Fruit fly (Drosophila melanogaster) whole organism, embryonic: ENCODE results near the gene CG7387.

Experiments
- CG10431 ChIP-seq: fragments of 200-800 bp; sonication (Bioruptor generic); optimal IDR thresholded peaks from 3 replicates; lab custom pipeline; 2018; ENCODE audit warnings: missing biosample characterization, mild to moderate bottlenecking, missing genetic modification characterization
- CG11695 ChIP-seq: fragments of 200-800 bp; sonication (Bioruptor generic); IDR thresholded peaks from 3 replicates; pipeline ENCODE4 v1.3.6; 2022; ENCODE audit warnings: missing biosample characterization, missing genetic modification characterization
- CG12391 ChIP-seq: fragments of 200-800 bp; sonication (Bioruptor generic); optimal IDR thresholded peaks from 3 replicates; lab custom pipeline; 2018; ENCODE audit warnings: missing biosample characterization, mild to moderate bottlenecking, missing genetic modification characterization, moderate library complexity
- CG13624 ChIP-seq: fragments of 200-800 bp; sonication (Bioruptor generic); optimal IDR thresholded peaks from 2 replicates; lab custom pipeline; 2016; ENCODE audit warnings: missing biosample characterization, missing genetic modification characterization
- CG1647 ChIP-seq: fragments of 200-800 bp; sonication (Bioruptor generic); optimal IDR thresholded peaks from 3 replicates; lab custom pipeline; 2016; ENCODE audit warnings: missing biosample characterization, missing genetic modification characterization
- CG17186 ChIP-seq: fragments of 200-800 bp; sonication (Bioruptor generic); optimal IDR thresholded peaks from 3 replicates; lab custom pipeline; 2017; ENCODE audit warnings: missing biosample characterization, missing genetic modification reagents, missing genetic modification characterization
- CG1832 ChIP-seq: fragments of 200-800 bp; sonication (Bioruptor generic); optimal IDR thresholded peaks from 2 replicates; lab custom pipeline; 2017; ENCODE audit warnings: missing biosample characterization, mild to moderate bottlenecking, missing genetic modification characterization, inconsistent platforms
- CG18619 ChIP-seq: fragments of 200-800 bp; sonication (Bioruptor generic); optimal IDR thresholded peaks from 3 replicates; lab custom pipeline; 2017; ENCODE audit warnings: missing biosample characterization, mild to moderate bottlenecking, missing genetic modification characterization
- CG3163 ChIP-seq: fragments of 200-800 bp; sonication (Bioruptor generic); optimal IDR thresholded peaks from 3 replicates; lab custom pipeline; 2016; ENCODE audit warnings: missing biosample characterization, missing genetic modification characterization
- CG32532 ChIP-seq: fragments of 200-800 bp; sonication (Bioruptor generic); IDR thresholded peaks from 2 replicates; pipeline ENCODE4 v1.3.6; 2022; ENCODE audit warnings: missing biosample characterization, missing genetic modification characterization
- CG3281 ChIP-seq: fragments of 200-800 bp; sonication (Bioruptor generic); optimal IDR thresholded peaks from 3 replicates; lab custom pipeline; 2017; ENCODE audit warnings: missing biosample characterization, mild to moderate bottlenecking, missing genetic modification characterization
- CG33213 ChIP-seq: fragments of 200-800 bp; sonication (Bioruptor generic); optimal IDR thresholded peaks from 3 replicates; lab custom pipeline; 2016; ENCODE audit warnings: missing biosample characterization, missing genetic modification characterization
- CG34224 ChIP-seq: fragments of 200-800 bp; sonication (Bioruptor generic); IDR thresholded peaks from 3 replicates; pipeline ENCODE4 v1.3.6; 2022; ENCODE audit warnings: missing biosample characterization, missing genetic modification characterization; ENCODE audit not compliant: partially characterized antibody
- CG4707 ChIP-seq: fragments of 200-800 bp; sonication (Bioruptor generic); optimal IDR thresholded peaks from 2 replicates; lab custom pipeline; 2018; ENCODE audit warnings: missing biosample characterization, mild to moderate bottlenecking, missing genetic modification characterization, moderate library complexity
- CG6254 ChIP-seq: fragments of 200-800 bp; sonication (Bioruptor generic); optimal IDR thresholded peaks from 3 replicates; lab custom pipeline; 2017; ENCODE audit warnings: mild to moderate bottlenecking, missing biosample characterization, missing genetic modification reagents, missing genetic modification characterization
- CG7372 ChIP-seq: fragments of 200-800 bp; sonication (Bioruptor generic); IDR thresholded peaks from 2 replicates; pipeline ENCODE4 v1.3.6; 2022; ENCODE audit warnings: missing biosample characterization, missing genetic modification characterization
- CG8944 ChIP-seq: fragments of 200-800 bp; sonication (Bioruptor generic); optimal IDR thresholded peaks from 3 replicates; lab custom pipeline; 2016; ENCODE audit warnings: missing biosample characterization, missing genetic modification characterization
- E2f2 ChIP-seq: fragments of 200-800 bp; sonication (Bioruptor generic); IDR thresholded peaks from 2 replicates; pipeline ENCODE4 v1.3.6; 2022; ENCODE audit warnings: missing biosample characterization, missing genetic modification characterization
- Ets65A ChIP-seq: fragments of 200-800 bp; sonication (Bioruptor generic); peaks from one replicate; lab custom pipeline; 2016; ENCODE audit warnings: missing biosample characterization, missing genetic modification characterization
- Hey ChIP-seq: fragments of 200-800 bp; sonication (Bioruptor generic); optimal IDR thresholded peaks from 3 replicates; lab custom pipeline; 2018; ENCODE audit warnings: missing biosample characterization, mild to moderate bottlenecking, missing genetic modification characterization
- Hr39 ChIP-seq: fragments of >200 bp; optimal IDR thresholded peaks from 2 replicates; lab custom pipeline; 2017
- Hr51 ChIP-seq, 2 experiments: fragments of 200-800 bp; sonication (Bioruptor generic); optimal IDR thresholded peaks; 2 replicates in 1 of 2; 3 replicates in 1 of 2; lab custom pipeline; 2016 to 2018; ENCODE audit warnings: missing biosample characterization in 2 of 2, missing genetic modification characterization in 2 of 2, mild to moderate bottlenecking in 1 of 2, moderate library complexity in 1 of 2
- Lhr ChIP-seq: fragments of 200-800 bp; sonication (Bioruptor generic); optimal IDR thresholded peaks from 3 replicates; lab custom pipeline; 2017; ENCODE audit warnings: mild to moderate bottlenecking, missing biosample characterization, missing genetic modification reagents, missing genetic modification characterization
- Lpt ChIP-seq: fragments of >200 bp; optimal IDR thresholded peaks from 2 replicates; lab custom pipeline; 2018; ENCODE audit warnings: missing biosample characterization, missing genetic modification characterization
- Med ChIP-seq: fragments of 200-800 bp; sonication (Bioruptor generic); peaks from one replicate; lab custom pipeline; 2016; ENCODE audit warnings: missing biosample characterization, missing genetic modification characterization, mild to moderate bottlenecking, inconsistent platforms, moderate library complexity
- aop ChIP-seq: fragments of 200-800 bp; sonication (Bioruptor generic); IDR thresholded peaks from 2 replicates; pipeline ENCODE4 v1.3.6; 2022; ENCODE audit warnings: missing biosample characterization, missing genetic modification characterization
- ash1 ChIP-seq: fragments of 200-800 bp; sonication (Bioruptor generic); optimal IDR thresholded peaks from 2 replicates; lab custom pipeline; 2018; ENCODE audit warnings: missing biosample characterization, mild to moderate bottlenecking, missing genetic modification characterization
- chif ChIP-seq, 2 experiments: fragments of 200-800 bp; sonication (Bioruptor generic); optimal IDR thresholded peaks; 3 replicates each; lab custom pipeline; 2016; ENCODE audit warnings: missing biosample characterization in 2 of 2, missing genetic modification characterization in 2 of 2
- corto ChIP-seq: fragments of 200-800 bp; sonication (Bioruptor generic); optimal IDR thresholded peaks from 2 replicates; lab custom pipeline; 2016; ENCODE audit warnings: missing biosample characterization, mild to moderate bottlenecking, missing genetic modification characterization, moderate library complexity
- gem ChIP-seq: fragments of 200-800 bp; sonication (Bioruptor generic); optimal IDR thresholded peaks from 2 replicates; lab custom pipeline; 2019; ENCODE audit warnings: missing biosample characterization, mild to moderate bottlenecking, missing genetic modification characterization, moderate library complexity
- gfzf ChIP-seq: fragments of 200-800 bp; sonication (Bioruptor generic); optimal IDR thresholded peaks from 2 replicates; lab custom pipeline; 2016; ENCODE audit warnings: missing biosample characterization, mild to moderate bottlenecking, missing genetic modification characterization, moderate library complexity
- lbe ChIP-seq: fragments of 200-800 bp; sonication (Bioruptor generic); optimal IDR thresholded peaks from 2 replicates; lab custom pipeline; 2016; ENCODE audit warnings: missing biosample characterization, mild to moderate bottlenecking, missing genetic modification characterization
- nom ChIP-seq: fragments of 200-800 bp; sonication (Bioruptor generic); optimal IDR thresholded peaks from 2 replicates; lab custom pipeline; 2017; ENCODE audit warnings: missing biosample characterization, missing genetic modification characterization, mild to moderate bottlenecking, moderate library complexity, missing genetic modification reagents
- pita ChIP-seq: fragments of 200-800 bp; sonication (Bioruptor generic); optimal IDR thresholded peaks from 2 replicates; lab custom pipeline; 2017; ENCODE audit warnings: missing biosample characterization, mild to moderate bottlenecking, missing genetic modification characterization
- ro ChIP-seq: fragments of 200-800 bp; sonication (Bioruptor generic); IDR thresholded peaks from 2 replicates; pipeline ENCODE4 v1.3.6; 2022; ENCODE audit warnings: missing biosample characterization, missing genetic modification characterization
- stwl ChIP-seq: fragments of 200-800 bp; sonication (Bioruptor generic); optimal IDR thresholded peaks from 3 replicates; lab custom pipeline; 2018; ENCODE audit warnings: missing biosample characterization, mild to moderate bottlenecking, missing genetic modification characterization, moderate library complexity
- tna ChIP-seq: fragments of 200-800 bp; sonication (Bioruptor generic); IDR thresholded peaks from 2 replicates; pipeline ENCODE4 v1.3.6; 2022; ENCODE audit warnings: missing biosample characterization, missing genetic modification characterization; ENCODE audit not compliant: partially characterized antibody
- wdn ChIP-seq: fragments of 200-800 bp; sonication (Bioruptor generic); IDR thresholded peaks from 2 replicates; pipeline ENCODE4 v1.3.6; 2022; ENCODE audit warnings: missing biosample characterization, missing genetic modification characterization
- zen2 ChIP-seq: fragments of 200-800 bp; sonication (Bioruptor generic); IDR thresholded peaks from 3 replicates; pipeline ENCODE4 v1.3.6; 2022; ENCODE audit warnings: missing biosample characterization, missing genetic modification characterization; ENCODE audit not compliant: partially characterized antibody
- zf30C ChIP-seq: fragments of 200-800 bp; sonication (Bioruptor generic); optimal IDR thresholded peaks from 3 replicates; lab custom pipeline; 2018; ENCODE audit warnings: missing biosample characterization, mild to moderate bottlenecking, missing genetic modification characterization

The CG7387 gene

dm6 chr3L:8218883-8219282 lies 26.0 kb upstream of the CG7387 start, which contains the start of gene CG13674:
TSS of gene CG13674 (minus strand) at chr3L:8218983.
- TF ChIP-seq Hey: peak; percentile 65
- no peak for TF ChIP-seq CG7372 (GFP tag; lab: Robert Waterston, UW)
- TF ChIP-seq, all 482 proteins: peak for 1

dm6 chr3L:8214980-8215379 lies 22.1 kb upstream of the CG7387 start, which contains the start of gene CG8012:
TSS of gene CG8012 (plus strand) at chr3L:8215280.
- no peak for TF ChIP-seq Hr39 (lab: Kevin White, UChicago)
- TF ChIP-seq CG33213: no peak
- TF ChIP-seq ro (GFP tag; lab: Robert Waterston, UW): no peak
- TF ChIP-seq CG10431 (GFP tag; lab: Kevin White, UChicago): no peak
- no peak for TF ChIP-seq pita (GFP tag; lab: Kevin White, UChicago)

dm6 chr3L:8211590-8211989 lies 18.7 kb upstream of the CG7387 start, which contains the start of gene CG8006:
TSS of gene CG8006 (plus strand) at chr3L:8211890.
- peak; percentile 90 for TF ChIP-seq Ets65A (GFP tag; lab: Kevin White, UChicago)
- TF ChIP-seq Lhr (GFP tag; lab: Kevin White, UChicago): no peak

dm6 chr3L:8210596-8210995 lies 17.7 kb upstream of the CG7387 start, which contains the start of gene tut:
TSS of gene tut (minus strand) at chr3L:8210743.
- TF ChIP-seq gem (tag; lab: Kevin White, UChicago): no peak
- peak; percentile 37 for TF ChIP-seq gfzf (GFP tag; lab: Kevin White, UChicago)
- TF ChIP-seq stwl: peak; percentile 91

- TF ChIP-seq ash1 (GFP tag; lab: Kevin White, UChicago): no peak
- TF ChIP-seq CG8944: no peak
- TF ChIP-seq CG1832 (GFP tag; lab: Kevin White, UChicago): no peak
- TF ChIP-seq chif (GFP tag; optimal IDR thresholded peaks at IDR 0.05; lab: Kevin White, UChicago): no peak
- no peak for TF ChIP-seq CG17186 (GFP tag; lab: Kevin White, UChicago)
- no peak for TF ChIP-seq CG4707 (GFP tag; lab: Kevin White, UChicago)
- no peak for TF ChIP-seq CG3163 (GFP tag; lab: Kevin White, UChicago)
- TF ChIP-seq CG3281 (GFP tag; lab: Kevin White, UChicago): no peak
- TF ChIP-seq Hr51 (GFP tag; optimal IDR thresholded peaks at IDR 0.05; lab: Kevin White, UChicago): no peak
- TF ChIP-seq tna: no peak
- TF ChIP-seq nom (GFP tag; lab: Kevin White, UChicago): no peak
- TF ChIP-seq CG32532 (GFP tag; lab: Robert Waterston, UW): no peak
- no peak for TF ChIP-seq gem (tag; lab: Kevin White, UChicago)
- no peak for TF ChIP-seq wdn (GFP tag; lab: Robert Waterston, UW)
- TF ChIP-seq aop (GFP tag; lab: Robert Waterston, UW): no peak
- no peak for TF ChIP-seq corto (GFP tag; lab: Kevin White, UChicago)
Observed at dm6 chr3L:8202317-8202842, 9.5 kb upstream of the CG7387 start, which contains the start of the genes CG7366 and CG13679. TSS of gene CG7366 (minus strand) at chr3L:8202417. TSS of gene CG13679 (plus strand) at chr3L:8202792.

- TF ChIP-seq CG1647 (GFP tag; lab: Kevin White, UChicago): peak; percentile 9
- TF ChIP-seq CG18619 (GFP tag; lab: Kevin White, UChicago): peak; percentile 79
- peak; percentile 89 for TF ChIP-seq Med (GFP tag; lab: Kevin White, UChicago)
- TF ChIP-seq E2f2: peak; percentile 53; the same call in 1 of the 2 replicates
- peak; percentile 20 for TF ChIP-seq CG6254 (GFP tag; lab: Kevin White, UChicago)
- no peak for TF ChIP-seq CG11695 (GFP tag; lab: Robert Waterston, UW)
- no peak for TF ChIP-seq Lpt (GFP tag; lab: Kevin White, UChicago)
- no peak for TF ChIP-seq zf30C
- peak; percentile 94 for TF ChIP-seq Ets65A (GFP tag; lab: Kevin White, UChicago)
- TF ChIP-seq lbe (GFP tag; lab: Kevin White, UChicago): peak; percentile 52
- TF ChIP-seq tna: no peak
- peak; percentile 54; the same call in 1 of the 3 replicates for TF ChIP-seq zen2 (GFP tag; lab: Robert Waterston, UW)
- TF ChIP-seq CG34224: peak; percentile 59
- TF ChIP-seq CG13624 (GFP tag; lab: Kevin White, UChicago): peak; percentile 31
- peak; percentile 87 for TF ChIP-seq CG12391 (tag; lab: Kevin White, UChicago)
Observed at dm6 chr3L:8197779-8198279, 4.9 kb upstream of the CG7387 start, which contains the start of the genes UbcE2M and Dhps. TSS of gene UbcE2M (minus strand) at chr3L:8197987. TSS of gene Dhps (plus strand) at chr3L:8198207.
